Worm (Caenorhabditis elegans) whole organism, young adult: Measurements from ENCODE around the gene algn-9.

ENCODE experiments used
- egl-44 ChIP-seq: fragments of 200-800 bp; sonication (Bioruptor generic); IDR thresholded peaks from 2 replicates; pipeline ENCODE4 v1.3.6; 2022; ENCODE audit warnings: missing genetic modification reagents, missing genetic modification characterization, missing compliant biosample characterization
- madf-3 ChIP-seq: fragments of 200-800 bp; sonication (Bioruptor generic); IDR thresholded peaks from 2 replicates; pipeline ENCODE4 v1.3.6; 2022; ENCODE audit warnings: missing genetic modification reagents, missing genetic modification characterization, missing compliant biosample characterization
- nfya-2 ChIP-seq: fragments of 200-800 bp; sonication (Bioruptor generic); IDR thresholded peaks from 2 replicates; pipeline ENCODE4 v1.3.6; 2022; ENCODE audit warnings: missing genetic modification reagents, missing genetic modification characterization, missing compliant biosample characterization
- ztf-25 ChIP-seq: fragments of 200-800 bp; sonication (Bioruptor generic); IDR thresholded peaks from 2 replicates; pipeline ENCODE4 v1.3.6; 2022; ENCODE audit warnings: missing genetic modification reagents, missing genetic modification characterization, missing compliant biosample characterization

ce11 chrII:10559671-10560184 is 24.4 kb upstream of the algn-9 start:
- peak; percentile 69; the same call in 1 of the 2 replicates for TF ChIP-seq madf-3 (GFP tag; lab: Robert Waterston, UW)
- no peak for TF ChIP-seq nfya-2
- TF ChIP-seq egl-44 (GFP tag; lab: Robert Waterston, UW), result no peak
- no peak for TF ChIP-seq ztf-25
